Worm (Caenorhabditis elegans): ENCODE results near the gene C49C3.10.

- TF ChIP-seq pqm-1 (tag; optimal IDR thresholded peaks at IDR 0.05): no peak
- no peak for TF ChIP-seq zag-1 (tag; optimal IDR thresholded peaks at IDR 0.05)
- TF ChIP-seq jun-1 (tag; optimal IDR thresholded peaks at IDR 0.05): no peak
Observed at ce11 chrIV:17287908-17288675, 50.7 kb downstream of the C49C3.10 start, which contains the start of gene zipt-7.1.
